Worm (Caenorhabditis elegans) whole organism, midembryonic: ENCODE results near the gene F38A1.15.

ENCODE experiments used
- T22C8.4 ChIP-seq: fragments of 200-800 bp; sonication (Bioruptor generic); IDR thresholded peaks from 2 replicates; pipeline ENCODE4 v1.3.6; 2022; ENCODE audit warnings: missing genetic modification characterization, missing compliant biosample characterization
- cog-1 ChIP-seq: sonication (generic microtip); optimal IDR thresholded peaks from 2 replicates; lab custom pipeline; 2016; ENCODE audit warnings: missing genetic modification characterization, missing compliant biosample characterization
- klf-2 ChIP-seq: fragments of 200-800 bp; sonication (Bioruptor generic); conservative IDR thresholded peaks from 2 replicates; pipeline ENCODE4 v1.3.6; 2022; ENCODE audit warnings: missing genetic modification reagents, missing genetic modification characterization, missing compliant biosample characterization
- ref-1 ChIP-seq: fragments of 200-800 bp; sonication (Bioruptor generic); conservative IDR thresholded peaks from 2 replicates; pipeline ENCODE4 v1.3.6; 2022; ENCODE audit warnings: missing genetic modification reagents, missing genetic modification characterization, missing compliant biosample characterization
- tab-1 ChIP-seq: fragments of 200-800 bp; sonication (Bioruptor generic); IDR thresholded peaks from 2 replicates; pipeline ENCODE4 v1.3.6; 2022; ENCODE audit warnings: missing genetic modification characterization, missing compliant biosample characterization
- ztf-23 ChIP-seq: fragments of 200-800 bp; sonication (Bioruptor generic); IDR thresholded peaks from 2 replicates; pipeline ENCODE4 v1.3.6; 2022; ENCODE audit warnings: missing genetic modification reagents, missing genetic modification characterization, missing compliant biosample characterization
- ztf-29 ChIP-seq: fragments of 200-800 bp; sonication (Bioruptor generic); IDR thresholded peaks from 2 replicates; pipeline ENCODE4 v1.3.6; 2022; ENCODE audit warnings: missing genetic modification reagents, missing genetic modification characterization, missing compliant biosample characterization

ce11 chrIV:1215536-1215935 lies 27.7 kb downstream of the F38A1.15 start:
- TF ChIP-seq cog-1 (tag; lab: Kevin White, UChicago) (no peak), ztf-29 (no peak), T22C8.4 (no peak), tab-1 (GFP tag; lab: Robert Waterston, UW) (no peak), ref-1 (GFP tag; lab: Robert Waterston, UW) (no peak), ztf-23 (GFP tag; lab: Robert Waterston, UW) (no peak), klf-2 (GFP tag; lab: Robert Waterston, UW) (no peak)
